Worm (Caenorhabditis elegans) whole organism, late embryonic: ENCODE data around the gene srsx-32.
"Not testable (repeated sequence)": the region's sequence is repeated elsewhere in the genome, so short reads cannot be mapped to it uniquely, and the experiment has no call there.

Experiments
- ahr-1 ChIP-seq: sonication (generic microtip); optimal IDR thresholded peaks from 2 replicates; lab custom pipeline; 2016; ENCODE audit warnings: missing genetic modification characterization, missing compliant biosample characterization
- ama-1 ChIP-seq: fragments of 150-350 bp; optimal IDR thresholded peaks from 2 replicates; lab custom pipeline; 2014
- ceh-6 ChIP-seq: fragments of 200-800 bp; sonication (Bioruptor generic); optimal IDR thresholded peaks from 2 replicates; lab custom pipeline; 2018; ENCODE audit warnings: mild to moderate bottlenecking, missing genetic modification characterization, missing compliant biosample characterization
- hlh-13 ChIP-seq: fragments of 200-800 bp; sonication (Bioruptor generic); optimal IDR thresholded peaks from 2 replicates; lab custom pipeline; 2018; ENCODE audit warnings: mild to moderate bottlenecking, missing genetic modification characterization, missing compliant biosample characterization
- hlh-6 ChIP-seq: sonication (generic microtip); optimal IDR thresholded peaks from 2 replicates; lab custom pipeline; 2016; ENCODE audit warnings: missing genotype, missing genetic modification characterization, missing compliant biosample characterization
- nhr-11 ChIP-seq: fragments of 150-350 bp; optimal IDR thresholded peaks from 2 replicates; lab custom pipeline; 2014; ENCODE audit warnings: missing biosample characterization, missing genetic modification characterization
- pax-1 ChIP-seq: fragments of 150-350 bp; optimal IDR thresholded peaks from 2 replicates; lab custom pipeline; 2014; ENCODE audit warnings: missing biosample characterization, missing genetic modification characterization
- pha-2 ChIP-seq: sonication (generic microtip); optimal IDR thresholded peaks from 2 replicates; lab custom pipeline; 2017; ENCODE audit warnings: mild to moderate bottlenecking, missing genetic modification characterization, missing compliant biosample characterization
- pqm-1 ChIP-seq: sonication (generic microtip); optimal IDR thresholded peaks from 2 replicates; lab custom pipeline; 2016; ENCODE audit warnings: missing genetic modification characterization, missing compliant biosample characterization
- rnt-1 ChIP-seq: sonication (generic microtip); optimal IDR thresholded peaks from 2 replicates; lab custom pipeline; 2016; ENCODE audit warnings: missing genetic modification characterization, missing compliant biosample characterization
- sox-2 ChIP-seq: fragments of 200-800 bp; sonication (Bioruptor generic); IDR thresholded peaks from 2 replicates; pipeline ENCODE4 v1.3.6; 2022; ENCODE audit warnings: missing genetic modification reagents, missing genetic modification characterization, missing compliant biosample characterization
- sox-4 ChIP-seq: sonication (generic microtip); optimal IDR thresholded peaks from 2 replicates; lab custom pipeline; 2017; ENCODE audit warnings: mild to moderate bottlenecking, missing genetic modification characterization, inconsistent platforms, missing compliant biosample characterization
- tbx-7 ChIP-seq: sonication (generic microtip); optimal IDR thresholded peaks from 2 replicates; lab custom pipeline; 2016; ENCODE audit warnings: missing genotype, missing genetic modification characterization, missing compliant biosample characterization
- zip-5 ChIP-seq: sonication (generic microtip); optimal IDR thresholded peaks from 2 replicates; lab custom pipeline; 2016; ENCODE audit warnings: missing genetic modification characterization, missing compliant biosample characterization

- TF ChIP-seq ama-1 (lab: Kevin White, UChicago); pqm-1 (tag; lab: Kevin White, UChicago); hlh-6 (tag; lab: Kevin White, UChicago); pax-1 (tag; lab: Kevin White, UChicago); nhr-11; ceh-6 (GFP tag; lab: Kevin White, UChicago); tbx-7 (tag; lab: Kevin White, UChicago); sox-4 (tag; lab: Kevin White, UChicago); ahr-1; rnt-1 (tag; lab: Kevin White, UChicago); pha-2 (tag; lab: Kevin White, UChicago); sox-2 (GFP tag; lab: Robert Waterston, UW); hlh-13 (GFP tag; lab: Kevin White, UChicago); zip-5 (tag; lab: Kevin White, UChicago): not testable (repeated sequence)
Measured at ce11 chrV:7062790-7063189, 45.6 kb downstream of the srsx-32 start, which contains the start of gene tmem-258.
